Fruit fly (Drosophila melanogaster): Measurements from ENCODE around the gene Tbcc.

dm6 chr2L:4148979-4149378, 38.6 kb downstream of the Tbcc start, which contains the start of gene CG2955:
- TF ChIP-seq EcR (GFP tag; optimal IDR thresholded peaks at IDR 0.05) (no peak), D1 (tag; optimal IDR thresholded peaks at IDR 0.05) (no peak), CG10348 (GFP tag; IDR thresholded peaks at IDR 0.05) (no peak), Pif1A (GFP tag; optimal IDR thresholded peaks at IDR 0.05) (no peak), CG15710 (tag; optimal IDR thresholded peaks at IDR 0.05) (no peak), rn (GFP tag; IDR thresholded peaks at IDR 0.05) (no peak), fd96Ca (GFP tag; IDR thresholded peaks at IDR 0.05) (no peak), CG8159 (tag; optimal IDR thresholded peaks at IDR 0.05) (no peak), CG32121 (GFP tag; IDR thresholded peaks at IDR 0.05) (no peak)
